Fruit fly (Drosophila melanogaster): ENCODE data around the gene mus312.

Gene mus312

DNA sequence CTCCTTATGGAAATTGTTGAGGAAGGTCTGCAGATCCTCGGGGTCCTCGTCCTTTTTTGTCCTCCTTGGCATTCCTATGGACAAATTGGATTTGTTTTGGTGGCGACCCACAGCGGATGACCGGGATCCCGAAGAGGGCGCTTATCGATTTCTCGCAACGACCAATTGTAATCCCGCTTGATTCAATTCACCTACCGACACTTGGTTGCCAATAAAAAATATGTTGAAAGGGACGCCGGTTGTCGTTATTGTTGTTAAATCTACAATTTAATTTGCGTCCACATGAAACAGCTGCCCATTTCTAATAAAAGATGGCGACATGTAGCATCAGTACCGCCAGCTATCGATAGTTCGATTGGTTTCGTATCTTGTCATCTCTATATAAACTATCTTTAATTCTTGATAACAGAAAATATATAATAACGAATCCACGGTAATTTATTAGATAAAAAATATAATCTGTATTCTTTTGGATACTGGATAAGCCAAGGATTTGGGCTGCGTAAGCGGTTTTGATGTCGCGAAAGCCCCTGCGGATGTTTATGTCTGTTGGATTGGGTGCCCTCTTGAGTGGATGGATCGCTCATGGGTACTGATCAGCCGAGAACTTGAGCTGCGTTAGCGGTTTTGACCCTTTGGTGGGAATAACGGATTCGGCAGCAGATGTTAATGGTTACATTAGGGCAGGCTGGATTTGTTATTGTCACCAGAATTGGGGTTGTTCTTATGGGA is 27.6 kb downstream of the mus312 start, which contains the start of gene CTCF (continued):
- peak; percentile 83 for TF ChIP-seq Dll (GFP tag; IDR thresholded peaks at IDR 0.05; ENCODE audit: partially characterized antibody)
- no peak for TF ChIP-seq CG5180 (GFP tag; optimal IDR thresholded peaks at IDR 0.05)
- peak; percentile 36 for TF ChIP-seq CG9876 (GFP tag; optimal IDR thresholded peaks at IDR 0.05)
- TF ChIP-seq nerfin-1 (tag; optimal IDR thresholded peaks at IDR 0.05), result peak; percentile 100
- no peak for TF ChIP-seq Jarid2 (GFP tag; optimal IDR thresholded peaks at IDR 0.05)
- no peak for TF ChIP-seq CG12104 (GFP tag; optimal IDR thresholded peaks at IDR 0.05)
- TF ChIP-seq Ptx1 (GFP tag; IDR thresholded peaks at IDR 0.05), result peak; percentile 50
- TF ChIP-seq chn (GFP tag; optimal IDR thresholded peaks at IDR 0.05), result peak; percentile 18
- peak; percentile 62; the same call in 1 of the 2 replicates for TF ChIP-seq Awh (GFP tag; IDR thresholded peaks at IDR 0.05)
- TF ChIP-seq unc-4 (GFP tag; IDR thresholded peaks at IDR 0.05; ENCODE audit: partially characterized antibody), result peak; percentile 88
- no peak for TF ChIP-seq stc (GFP tag; IDR thresholded peaks at IDR 0.05)
- TF ChIP-seq CG8281 (tag; optimal IDR thresholded peaks at IDR 0.05), result no peak
- TF ChIP-seq CG15269 (tag; optimal IDR thresholded peaks at IDR 0.05), result peak; percentile 37
- peak; percentile 84 for TF ChIP-seq Doc3 (GFP tag; IDR thresholded peaks at IDR 0.05; ENCODE audit: partially characterized antibody)

DNA sequence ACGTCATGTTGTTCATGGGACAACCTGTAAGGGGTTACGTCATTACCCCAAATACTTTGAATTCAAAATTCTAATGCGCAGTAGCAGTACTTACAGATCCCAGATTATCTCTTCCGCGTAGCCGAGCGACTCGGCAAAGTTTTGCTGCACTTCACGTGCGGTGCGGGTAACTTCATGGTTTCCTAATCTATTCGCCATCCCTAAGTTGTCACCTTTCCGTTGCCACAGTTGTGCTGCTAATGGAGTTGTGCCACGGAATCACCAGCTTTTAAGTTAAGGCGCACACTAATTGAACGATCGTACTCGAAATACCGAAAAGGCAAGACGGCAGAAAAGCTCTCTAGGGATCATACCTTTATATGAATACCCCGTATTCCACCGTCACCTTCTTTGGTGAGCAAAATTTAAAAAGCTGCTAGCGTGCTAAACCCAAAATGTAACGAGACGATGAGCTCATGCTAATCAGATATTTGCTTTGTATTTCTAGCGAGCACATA is 30.9 kb downstream of the mus312 start, which contains the start of gene pst:
Gene pst (minus strand): TSS at position 437 of the 497 bp plus-strand sequence.
- TF ChIP-seq CG15696 (tag; optimal IDR thresholded peaks at IDR 0.05) (no peak), nom (GFP tag; optimal IDR thresholded peaks at IDR 0.05) (peak; percentile 43), CG10321 (GFP tag; IDR thresholded peaks at IDR 0.05) (peak; percentile 18; the same call in 1 of the 2 replicates), her (GFP tag; optimal IDR thresholded peaks at IDR 0.05) (peak; percentile 48), wor (GFP tag; IDR thresholded peaks at IDR 0.05) (no peak), CG10543 (GFP tag; optimal IDR thresholded peaks at IDR 0.05) (peak; percentile 59), zf30C (GFP tag; optimal IDR thresholded peaks at IDR 0.05) (no peak), CG11504 (tag; optimal IDR thresholded peaks at IDR 0.05) (no peak), stwl (tag; optimal IDR thresholded peaks at IDR 0.05) (no peak), schlank (tag; optimal IDR thresholded peaks at IDR 0.05) (no peak), CG11456 (GFP tag; IDR thresholded peaks at IDR 0.05) (peak; percentile 60; the same call in 1 of the 3 replicates), CG12942 (GFP tag; optimal IDR thresholded peaks at IDR 0.05) (no peak), klu (GFP tag; IDR thresholded peaks at IDR 0.05) (no peak), CG17328 (GFP tag; IDR thresholded peaks at IDR 0.05) (0 out of 2 replicates have a peak, but pooled peaks have one; percentile 9), slbo (GFP tag; IDR thresholded peaks at IDR 0.05) (no peak; the same call in 1 of the 2 replicates), CG7556 (GFP tag; optimal IDR thresholded peaks at IDR 0.05) (no peak), ERR (GFP tag; optimal IDR thresholded peaks at IDR 0.05) (no peak), btn (GFP tag; optimal IDR thresholded peaks at IDR 0.05) (no peak), CG14050 (GFP tag; IDR thresholded peaks at IDR 0.05) (no peak), vnd (GFP tag; IDR thresholded peaks at IDR 0.05; ENCODE audit: partially characterized antibody) (no peak), CoRest (tag; optimal IDR thresholded peaks at IDR 0.05) (peak; percentile 67), da (GFP tag; optimal IDR thresholded peaks at IDR 0.05) (no peak), CG15011 (GFP tag; optimal IDR thresholded peaks at IDR 0.05) (no peak), dmrt11E (tag; optimal IDR thresholded peaks at IDR 0.05) (no peak), gsb (GFP tag; IDR thresholded peaks at IDR 0.05) (no peak), CG14441 (GFP tag; IDR thresholded peaks at IDR 0.05) (no peak), ase (GFP tag; IDR thresholded peaks at IDR 0.05) (no peak), Gsc (GFP tag; IDR thresholded peaks at IDR 0.05) (no peak), odd (GFP tag; optimal IDR thresholded peaks at IDR 0.05) (peak; percentile 32), caup (GFP tag; optimal IDR thresholded peaks at IDR 0.05; ENCODE audit: severe bottlenecking) (no peak), CG17359 (tag; optimal IDR thresholded peaks at IDR 0.05) (no peak), Atf-2 (GFP tag; optimal IDR thresholded peaks at IDR 0.05) (peak; percentile 14), CG8290 (GFP tag; optimal IDR thresholded peaks at IDR 0.05) (no peak), CG8290 (tag; optimal IDR thresholded peaks at IDR 0.05) (peak in 1 of 2 experiments; percentile 87), CG3065 (GFP tag; optimal IDR thresholded peaks at IDR 0.05) (no peak)

All from whole organism, embryonic.